Fruit fly (Drosophila melanogaster) whole organism, embryonic: ENCODE data around the gene Rpn2.
A peak's percentile ranks its signal among the peaks of the same experiment; 100 is the strongest.

Experiments used
- Atf3 ChIP-seq: fragments of 200-800 bp; sonication (Bioruptor generic); optimal IDR thresholded peaks from 3 replicates; lab custom pipeline; 2016; ENCODE audit warnings: missing biosample characterization, missing genetic modification characterization
- Bgb ChIP-seq: fragments of 200-800 bp; sonication (Bioruptor generic); IDR thresholded peaks from 2 replicates; pipeline ENCODE4 v1.3.6; 2022; ENCODE audit warnings: missing biosample characterization, missing genetic modification characterization; ENCODE audit not compliant: partially characterized antibody
- CG10654 ChIP-seq: fragments of 200-800 bp; sonication (Bioruptor generic); optimal IDR thresholded peaks from 2 replicates; lab custom pipeline; 2016; ENCODE audit warnings: missing biosample characterization, missing genetic modification characterization
- CG11085 ChIP-seq: fragments of 200-800 bp; sonication (Bioruptor generic); IDR thresholded peaks from 2 replicates; pipeline ENCODE4 v1.3.6; 2022; ENCODE audit warnings: missing biosample characterization, missing genetic modification characterization
- CG1233 ChIP-seq: fragments of 200-800 bp; sonication (Bioruptor generic); optimal IDR thresholded peaks from 4 replicates; lab custom pipeline; 2018; ENCODE audit warnings: missing biosample characterization, mild to moderate bottlenecking, missing genetic modification characterization
- CG12391 ChIP-seq: fragments of 200-800 bp; sonication (Bioruptor generic); optimal IDR thresholded peaks from 3 replicates; lab custom pipeline; 2018; ENCODE audit warnings: missing biosample characterization, mild to moderate bottlenecking, missing genetic modification characterization, moderate library complexity
- CG12769 ChIP-seq: fragments of 200-800 bp; sonication (Bioruptor generic); optimal IDR thresholded peaks from 2 replicates; lab custom pipeline; 2019; ENCODE audit warnings: missing biosample characterization, mild to moderate bottlenecking, missing genetic modification characterization, moderate library complexity
- CG13287 ChIP-seq: fragments of 200-800 bp; sonication (Bioruptor generic); IDR thresholded peaks from 2 replicates; pipeline ENCODE4 v1.3.6; 2022; ENCODE audit warnings: missing biosample characterization, missing genetic modification characterization; ENCODE audit not compliant: partially characterized antibody
- CG13894 ChIP-seq: fragments of 200-800 bp; sonication (Bioruptor generic); optimal IDR thresholded peaks from 3 replicates; lab custom pipeline; 2018; ENCODE audit warnings: missing biosample characterization, mild to moderate bottlenecking, missing genetic modification characterization, moderate library complexity
- CG15479 ChIP-seq: fragments of 200-800 bp; sonication (Bioruptor generic); optimal IDR thresholded peaks from 3 replicates; lab custom pipeline; 2019; ENCODE audit warnings: missing biosample characterization, mild to moderate bottlenecking, missing genetic modification characterization, moderate library complexity
- CG1603 ChIP-seq: fragments of 200-800 bp; sonication (Bioruptor generic); optimal IDR thresholded peaks from 2 replicates; lab custom pipeline; 2019; ENCODE audit warnings: missing biosample characterization, mild to moderate bottlenecking, missing genetic modification characterization, moderate library complexity
- CG16863 ChIP-seq: fragments of 200-800 bp; sonication (Bioruptor generic); optimal IDR thresholded peaks from 3 replicates; lab custom pipeline; 2016; ENCODE audit warnings: missing biosample characterization, missing genetic modification characterization
- CG17829 ChIP-seq: fragments of 200-800 bp; optimal IDR thresholded peaks from 2 replicates; lab custom pipeline; 2019; ENCODE audit warnings: missing biosample characterization, mild to moderate bottlenecking, missing genetic modification characterization, moderate library complexity
- CG18011 ChIP-seq: fragments of 200-800 bp; sonication (Bioruptor generic); optimal IDR thresholded peaks from 2 replicates; lab custom pipeline; 2017; ENCODE audit warnings: missing biosample characterization, missing genetic modification characterization, mild to moderate bottlenecking, moderate library complexity, missing genotype
- CG18476 ChIP-seq: fragments of 200-800 bp; sonication (Bioruptor generic); optimal IDR thresholded peaks from 2 replicates; lab custom pipeline; 2016; ENCODE audit warnings: missing biosample characterization, mild to moderate bottlenecking, missing genetic modification characterization
- CG2116 ChIP-seq: fragments of 200-800 bp; sonication (Bioruptor generic); optimal IDR thresholded peaks from 3 replicates; lab custom pipeline; 2018; ENCODE audit warnings: missing biosample characterization, mild to moderate bottlenecking, missing genetic modification characterization
- CG30020 ChIP-seq: fragments of 200-800 bp; optimal IDR thresholded peaks from 2 replicates; lab custom pipeline; 2019; ENCODE audit warnings: missing biosample characterization, mild to moderate bottlenecking, missing genetic modification characterization, moderate library complexity
- CG30403 ChIP-seq: fragments of 200-800 bp; sonication (Bioruptor generic); optimal IDR thresholded peaks from 3 replicates; lab custom pipeline; 2016; ENCODE audit warnings: missing biosample characterization, missing genetic modification characterization
- CG32532 ChIP-seq: fragments of 200-800 bp; sonication (Bioruptor generic); IDR thresholded peaks from 2 replicates; pipeline ENCODE4 v1.3.6; 2022; ENCODE audit warnings: missing biosample characterization, missing genetic modification characterization
- CG3281 ChIP-seq: fragments of 200-800 bp; sonication (Bioruptor generic); optimal IDR thresholded peaks from 3 replicates; lab custom pipeline; 2017; ENCODE audit warnings: missing biosample characterization, mild to moderate bottlenecking, missing genetic modification characterization
- CG33213 ChIP-seq: fragments of 200-800 bp; sonication (Bioruptor generic); optimal IDR thresholded peaks from 3 replicates; lab custom pipeline; 2016; ENCODE audit warnings: missing biosample characterization, missing genetic modification characterization
- CG3847 ChIP-seq: fragments of 200-800 bp; sonication (Bioruptor generic); IDR thresholded peaks from 2 replicates; pipeline ENCODE4 v1.3.6; 2022; ENCODE audit warnings: missing biosample characterization, missing genetic modification characterization
- CG4360 ChIP-seq: fragments of 200-800 bp; sonication (Bioruptor generic); IDR thresholded peaks from 2 replicates; pipeline ENCODE4 v1.3.6; 2022; ENCODE audit warnings: missing biosample characterization, missing genetic modification characterization
- CG4404 ChIP-seq: fragments of 200-800 bp; sonication (Bioruptor generic); IDR thresholded peaks from 2 replicates; pipeline ENCODE4 v1.3.6; 2022; ENCODE audit warnings: missing biosample characterization, missing genetic modification characterization
- CG6175 ChIP-seq: fragments of 200-800 bp; sonication (Bioruptor generic); IDR thresholded peaks from 3 replicates; pipeline ENCODE4 v1.3.6; 2022; ENCODE audit warnings: missing biosample characterization, missing genetic modification characterization
- CG7786 ChIP-seq: fragments of 200-800 bp; sonication (Bioruptor generic); optimal IDR thresholded peaks from 2 replicates; lab custom pipeline; 2016; ENCODE audit warnings: missing biosample characterization, missing genetic modification characterization
- CoRest ChIP-seq: fragments of 200-800 bp; sonication (Bioruptor generic); optimal IDR thresholded peaks from 3 replicates; lab custom pipeline; 2018; ENCODE audit warnings: missing biosample characterization, mild to moderate bottlenecking, missing genetic modification characterization, moderate library complexity
- Dad ChIP-seq: fragments of 200-800 bp; sonication (Bioruptor generic); optimal IDR thresholded peaks from 3 replicates; lab custom pipeline; 2016; ENCODE audit warnings: missing biosample characterization, missing genetic modification characterization
- Dip3 ChIP-seq: fragments of 200-800 bp; sonication (Bioruptor generic); optimal IDR thresholded peaks from 3 replicates; lab custom pipeline; 2016; ENCODE audit warnings: missing biosample characterization, missing genetic modification characterization
- E2f2 ChIP-seq: fragments of 200-800 bp; sonication (Bioruptor generic); IDR thresholded peaks from 2 replicates; pipeline ENCODE4 v1.3.6; 2022; ENCODE audit warnings: missing biosample characterization, missing genetic modification characterization
- Ets97D ChIP-seq: fragments of 200-800 bp; sonication (Bioruptor generic); optimal IDR thresholded peaks from 3 replicates; lab custom pipeline; 2016; ENCODE audit warnings: missing biosample characterization, missing genetic modification characterization
- HLH4C ChIP-seq: fragments of 200-800 bp; sonication (Bioruptor generic); IDR thresholded peaks from 3 replicates; pipeline ENCODE4 v1.3.6; 2022; ENCODE audit warnings: missing biosample characterization, missing genetic modification characterization; ENCODE audit not compliant: partially characterized antibody
- Oaz ChIP-seq: fragments of 200-800 bp; sonication (Bioruptor generic); IDR thresholded peaks from 2 replicates; pipeline ENCODE4 v1.3.6; 2022; ENCODE audit warnings: missing biosample characterization, missing genetic modification characterization
- Spps ChIP-seq: fragments of 200-800 bp; sonication (Bioruptor generic); optimal IDR thresholded peaks from 2 replicates; lab custom pipeline; 2018; ENCODE audit warnings: missing biosample characterization, mild to moderate bottlenecking, missing genetic modification characterization
- Sry-δ ChIP-seq: fragments of 200-800 bp; sonication (Bioruptor generic); optimal IDR thresholded peaks from 2 replicates; lab custom pipeline; 2016; ENCODE audit warnings: missing biosample characterization, missing genetic modification characterization
- Taf1 ChIP-seq: fragments of 200-800 bp; sonication (Bioruptor generic); IDR thresholded peaks from 2 replicates; pipeline ENCODE4 v1.3.6; 2022; ENCODE audit warnings: missing biosample characterization, missing genetic modification characterization
- bcd ChIP-seq: fragments of 200-800 bp; sonication (Bioruptor generic); optimal IDR thresholded peaks from 2 replicates; lab custom pipeline; 2017; ENCODE audit warnings: missing biosample characterization, mild to moderate bottlenecking, missing genetic modification characterization
- cg ChIP-seq: fragments of 200-800 bp; sonication (Bioruptor generic); optimal IDR thresholded peaks from 3 replicates; lab custom pipeline; 2019; ENCODE audit warnings: missing biosample characterization, mild to moderate bottlenecking, missing genetic modification characterization, moderate library complexity
- chinmo ChIP-seq: fragments of 200-800 bp; sonication (Bioruptor generic); IDR thresholded peaks from 4 replicates; pipeline ENCODE4 v1.3.6; 2022; ENCODE audit warnings: missing biosample characterization, missing genetic modification characterization; ENCODE audit not compliant: partially characterized antibody
- dmrt11E ChIP-seq: fragments of 200-800 bp; sonication (Bioruptor generic); optimal IDR thresholded peaks from 3 replicates; lab custom pipeline; 2018; ENCODE audit warnings: missing biosample characterization, mild to moderate bottlenecking, missing genetic modification characterization, moderate library complexity
- eve ChIP-seq, 2 experiments: fragments of >200 bp; optimal IDR thresholded peaks; 2 replicates each; lab custom pipeline; 2017; ENCODE audit warnings: missing biosample characterization in 2 of 2, missing genetic modification characterization in 2 of 2
- fd3F ChIP-seq: fragments of 200-800 bp; sonication (Bioruptor generic); optimal IDR thresholded peaks from 2 replicates; lab custom pipeline; 2018; ENCODE audit warnings: missing biosample characterization, mild to moderate bottlenecking, missing genetic modification characterization, moderate library complexity
- fd96Cb ChIP-seq: fragments of 200-800 bp; sonication (Bioruptor generic); optimal IDR thresholded peaks from 2 replicates; lab custom pipeline; 2018; ENCODE audit warnings: missing biosample characterization, mild to moderate bottlenecking, missing genetic modification characterization, moderate library complexity
- gce ChIP-seq: fragments of 200-800 bp; sonication (Bioruptor generic); IDR thresholded peaks from 3 replicates; pipeline ENCODE4 v1.3.6; 2022; ENCODE audit warnings: missing biosample characterization, missing genetic modification characterization
- hth ChIP-seq: fragments of >200 bp; optimal IDR thresholded peaks from 2 replicates; lab custom pipeline; 2017; ENCODE audit warnings: inconsistent platforms
- luna ChIP-seq: fragments of 200-800 bp; sonication (Bioruptor generic); optimal IDR thresholded peaks from 2 replicates; lab custom pipeline; 2016; ENCODE audit warnings: missing biosample characterization, missing genetic modification characterization
- odd ChIP-seq: fragments of 200-800 bp; sonication (Bioruptor generic); optimal IDR thresholded peaks from 2 replicates; lab custom pipeline; 2017; ENCODE audit warnings: missing biosample characterization, mild to moderate bottlenecking, missing genetic modification characterization
- pum ChIP-seq: fragments of 200-800 bp; sonication (Bioruptor generic); optimal IDR thresholded peaks from 2 replicates; lab custom pipeline; 2016; ENCODE audit warnings: missing biosample characterization, missing genetic modification characterization
- schlank ChIP-seq: fragments of 200-800 bp; sonication (Bioruptor generic); optimal IDR thresholded peaks from 2 replicates; lab custom pipeline; 2018; ENCODE audit warnings: missing biosample characterization, mild to moderate bottlenecking, missing genetic modification characterization
- zf30C ChIP-seq: fragments of 200-800 bp; sonication (Bioruptor generic); optimal IDR thresholded peaks from 3 replicates; lab custom pipeline; 2018; ENCODE audit warnings: missing biosample characterization, mild to moderate bottlenecking, missing genetic modification characterization
- zfh1 ChIP-seq: fragments of 200-800 bp; sonication (Bioruptor generic); IDR thresholded peaks from 3 replicates; pipeline ENCODE4 v1.3.6; 2022; ENCODE audit warnings: missing biosample characterization, missing genetic modification characterization

Gene Rpn2

DNA sequence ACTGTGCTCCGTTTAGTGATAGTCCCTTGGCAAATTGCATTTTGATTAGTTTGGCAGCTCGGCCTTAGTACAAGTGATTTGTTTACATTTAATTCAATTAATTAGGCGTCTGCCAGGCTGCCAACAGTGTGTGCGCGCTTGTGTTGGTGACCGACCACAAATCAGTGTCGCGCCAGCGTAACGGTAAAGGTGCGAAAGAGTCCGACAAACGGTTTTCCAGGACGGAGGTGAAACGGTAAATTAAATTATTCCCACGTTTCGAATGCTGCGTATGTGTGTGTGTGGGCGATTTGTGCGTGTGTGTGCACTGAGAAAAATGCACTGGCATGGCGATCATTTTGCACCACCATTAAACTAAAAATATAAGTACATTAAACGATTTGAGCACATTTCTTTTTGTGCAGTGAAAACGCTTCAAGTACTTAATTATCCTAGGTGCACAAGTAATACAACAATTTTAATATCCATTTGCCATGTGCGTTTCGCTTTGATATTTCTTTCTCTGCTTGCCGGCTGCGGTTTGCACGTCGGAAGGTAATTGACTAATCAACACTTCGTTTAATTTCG lies 14.3 kb upstream of the Rpn2 start (continued):
- TF ChIP-seq CG11085 (GFP tag; lab: Robert Waterston, UW) (0 out of 2 replicates have a peak, but pooled peaks have one; percentile 12), CG30403 (GFP tag; lab: Kevin White, UChicago) (peak; percentile 15), odd (GFP tag; lab: Kevin White, UChicago) (no peak), CG10654 (GFP tag; lab: Kevin White, UChicago) (peak; percentile 10), CG4360 (GFP tag; lab: Robert Waterston, UW) (no peak), CoRest (tag; lab: Kevin White, UChicago) (peak; percentile 3), fd3F (GFP tag; lab: Kevin White, UChicago) (peak; percentile 26), CG18011 (GFP tag; lab: Kevin White, UChicago) (no peak), HLH4C (no peak), CG7786 (GFP tag; lab: Kevin White, UChicago) (no peak), gce (GFP tag; lab: Robert Waterston, UW) (no peak), CG3281 (peak; percentile 35), bcd (GFP tag; lab: Kevin White, UChicago) (no peak), Bgb (GFP tag; lab: Robert Waterston, UW) (0 out of 2 replicates have a peak, but pooled peaks have one; percentile 2), CG1603 (tag; lab: Kevin White, UChicago) (peak; percentile 41), Oaz (GFP tag; lab: Robert Waterston, UW) (no peak), pum (GFP tag; lab: Kevin White, UChicago) (no peak), CG2116 (GFP tag; lab: Kevin White, UChicago) (no peak), CG13894 (tag; lab: Kevin White, UChicago) (no peak), CG33213 (GFP tag; lab: Kevin White, UChicago) (no peak), Taf1 (GFP tag; lab: Robert Waterston, UW) (peak; percentile 38; the same call in 1 of the 2 replicates), Spps (tag; lab: Kevin White, UChicago) (no peak), CG15479 (GFP tag; lab: Kevin White, UChicago) (no peak), CG30020 (tag; lab: Kevin White, UChicago) (no peak), CG17829 (tag; lab: Kevin White, UChicago) (peak; percentile 8), luna (GFP tag; lab: Kevin White, UChicago) (no peak), Dip3 (GFP tag; lab: Kevin White, UChicago) (no peak), cg (GFP tag; lab: Kevin White, UChicago) (peak; percentile 6), CG12391 (no peak), CG13287 (GFP tag; lab: Robert Waterston, UW) (0 out of 2 replicates have a peak, but pooled peaks have one; percentile 4), CG6175 (GFP tag; lab: Robert Waterston, UW) (no peak), zf30C (GFP tag; lab: Kevin White, UChicago) (peak; percentile 45), CG4404 (no peak), hth (no peak), Dad (GFP tag; lab: Kevin White, UChicago) (no peak), CG12769 (tag; lab: Kevin White, UChicago) (no peak), CG32532 (GFP tag; lab: Robert Waterston, UW) (0 out of 2 replicates have a peak, but pooled peaks have one; percentile 30), Atf3 (no peak), dmrt11E (tag; lab: Kevin White, UChicago) (no peak), Sry-δ (no peak), CG18476 (GFP tag; lab: Kevin White, UChicago) (no peak), chinmo (GFP tag; lab: Robert Waterston, UW) (no peak), CG3847 (GFP tag; lab: Robert Waterston, UW) (peak; percentile 15; the same call in 1 of the 2 replicates), schlank (tag; lab: Kevin White, UChicago) (no peak), Ets97D (no peak), fd96Cb (peak; percentile 4), zfh1 (no peak), CG16863 (GFP tag; lab: Kevin White, UChicago) (no peak), CG1233 (GFP tag; lab: Kevin White, UChicago) (no peak), eve (GFP tag; optimal IDR thresholded peaks at IDR 0.05; lab: Kevin White, UChicago) (no peak), E2f2 (no peak)
